Fruit fly (Drosophila melanogaster) whole organism, embryonic: ENCODE measurements around the gene srl.

Experiments used
- Ada2b ChIP-seq: fragments of 200-800 bp; sonication (Bioruptor generic); IDR thresholded peaks from 2 replicates; pipeline ENCODE4 v1.3.6; 2022; ENCODE audit warnings: missing biosample characterization, missing genetic modification characterization
- Awh ChIP-seq: fragments of 200-800 bp; sonication (Bioruptor generic); IDR thresholded peaks from 2 replicates; pipeline ENCODE4, ENCODE4 v1.3.6; 2022; ENCODE audit warnings: missing biosample characterization, missing genetic modification characterization
- Bdp1 ChIP-seq: fragments of 200-800 bp; sonication (Bioruptor generic); optimal IDR thresholded peaks from 3 replicates; lab custom pipeline; 2016; ENCODE audit warnings: missing biosample characterization, missing genetic modification characterization
- CG10979 ChIP-seq: fragments of 200-800 bp; sonication (Bioruptor generic); optimal IDR thresholded peaks from 2 replicates; lab custom pipeline; 2018; ENCODE audit warnings: missing biosample characterization, mild to moderate bottlenecking, missing genetic modification characterization, moderate library complexity
- CG12744 ChIP-seq: fragments of 200-800 bp; sonication (Bioruptor generic); optimal IDR thresholded peaks from 2 replicates; lab custom pipeline; 2016; ENCODE audit warnings: missing biosample characterization, missing genetic modification characterization
- CG13894 ChIP-seq: fragments of 200-800 bp; sonication (Bioruptor generic); optimal IDR thresholded peaks from 3 replicates; lab custom pipeline; 2018; ENCODE audit warnings: missing biosample characterization, mild to moderate bottlenecking, missing genetic modification characterization, moderate library complexity
- CG14667 ChIP-seq: fragments of 200-800 bp; sonication (Bioruptor generic); IDR thresholded peaks from 2 replicates; pipeline ENCODE4 v1.3.6; 2022; ENCODE audit warnings: missing biosample characterization, missing genetic modification characterization
- CG15073 ChIP-seq: fragments of 200-800 bp; sonication (Bioruptor generic); optimal IDR thresholded peaks from 2 replicates; lab custom pipeline; 2016; ENCODE audit warnings: missing biosample characterization, missing genetic modification characterization
- CG1529 ChIP-seq: fragments of 200-800 bp; sonication (Bioruptor generic); optimal IDR thresholded peaks from 3 replicates; lab custom pipeline; 2018; ENCODE audit warnings: missing biosample characterization, missing genetic modification characterization
- CG17328 ChIP-seq: fragments of 200-800 bp; sonication (Bioruptor generic); IDR thresholded peaks from 2 replicates; pipeline ENCODE4 v1.3.6; 2022; ENCODE audit warnings: missing biosample characterization, missing genetic modification characterization
- CG1792 ChIP-seq: fragments of 200-800 bp; sonication (Bioruptor generic); optimal IDR thresholded peaks from 2 replicates; lab custom pipeline; 2016; ENCODE audit warnings: missing biosample characterization, missing genetic modification characterization
- CG18599 ChIP-seq: fragments of 200-800 bp; sonication (Bioruptor generic); optimal IDR thresholded peaks from 3 replicates; lab custom pipeline; 2017; ENCODE audit warnings: missing biosample characterization, missing genetic modification characterization, mild to moderate bottlenecking, moderate library complexity, missing genetic modification reagents
- CG2712 ChIP-seq: fragments of 200-800 bp; optimal IDR thresholded peaks from 3 replicates; lab custom pipeline; 2019; ENCODE audit warnings: missing biosample characterization, mild to moderate bottlenecking, missing genetic modification characterization, moderate library complexity
- CG30020 ChIP-seq: fragments of 200-800 bp; optimal IDR thresholded peaks from 2 replicates; lab custom pipeline; 2019; ENCODE audit warnings: missing biosample characterization, mild to moderate bottlenecking, missing genetic modification characterization, moderate library complexity
- CG31224 ChIP-seq: fragments of 200-800 bp; sonication (Bioruptor generic); IDR thresholded peaks from 2 replicates; pipeline ENCODE4 v1.3.6; 2022; ENCODE audit warnings: missing biosample characterization, missing genetic modification characterization
- CG34422 ChIP-seq: fragments of 200-800 bp; sonication (Bioruptor generic); IDR thresholded peaks from 3 replicates; pipeline ENCODE4 v1.3.6; 2022; ENCODE audit warnings: missing biosample characterization, missing genetic modification characterization
- CG4424 ChIP-seq: fragments of 200-800 bp; sonication (Bioruptor generic); optimal IDR thresholded peaks from 3 replicates; lab custom pipeline; 2016; ENCODE audit warnings: missing biosample characterization, missing genetic modification characterization
- CG4707 ChIP-seq: fragments of 200-800 bp; sonication (Bioruptor generic); optimal IDR thresholded peaks from 2 replicates; lab custom pipeline; 2018; ENCODE audit warnings: missing biosample characterization, mild to moderate bottlenecking, missing genetic modification characterization, moderate library complexity
- CG6254 ChIP-seq: fragments of 200-800 bp; sonication (Bioruptor generic); optimal IDR thresholded peaks from 3 replicates; lab custom pipeline; 2017; ENCODE audit warnings: mild to moderate bottlenecking, missing biosample characterization, missing genetic modification reagents, missing genetic modification characterization
- CG8089 ChIP-seq: fragments of 200-800 bp; sonication (Bioruptor generic); optimal IDR thresholded peaks from 3 replicates; lab custom pipeline; 2016; ENCODE audit warnings: missing biosample characterization, missing genetic modification characterization
- CG8281 ChIP-seq: fragments of 200-800 bp; sonication (Bioruptor generic); optimal IDR thresholded peaks from 2 replicates; lab custom pipeline; 2018; ENCODE audit warnings: missing biosample characterization, mild to moderate bottlenecking, missing genetic modification characterization, moderate library complexity
- CG9797 ChIP-seq: fragments of 200-800 bp; sonication (Bioruptor generic); optimal IDR thresholded peaks from 3 replicates; lab custom pipeline; 2018; ENCODE audit warnings: missing biosample characterization, mild to moderate bottlenecking, missing genetic modification characterization
- Chrac-16 ChIP-seq: fragments of 200-800 bp; sonication (Bioruptor generic); optimal IDR thresholded peaks from 3 replicates; lab custom pipeline; 2016; ENCODE audit warnings: missing biosample characterization, missing genetic modification characterization
- Deaf1 ChIP-seq: fragments of 200-800 bp; optimal IDR thresholded peaks from 3 replicates; lab custom pipeline; 2019; ENCODE audit warnings: missing biosample characterization, mild to moderate bottlenecking, missing genetic modification characterization, moderate library complexity
- Dip2 ChIP-seq: fragments of 200-800 bp; sonication (Bioruptor generic); IDR thresholded peaks from 2 replicates; pipeline ENCODE4 v1.3.6; 2022; ENCODE audit warnings: missing biosample characterization, missing genetic modification characterization
- Fer2 ChIP-seq: fragments of 200-800 bp; sonication (Bioruptor generic); optimal IDR thresholded peaks from 2 replicates; lab custom pipeline; 2018; ENCODE audit warnings: missing biosample characterization, mild to moderate bottlenecking, missing genetic modification characterization, moderate library complexity
- Gsc ChIP-seq: fragments of 200-800 bp; sonication (Bioruptor generic); IDR thresholded peaks from 2 replicates; pipeline ENCODE4 v1.3.6; 2022; ENCODE audit warnings: missing biosample characterization, missing genetic modification characterization
- HLH3B ChIP-seq: fragments of 200-800 bp; sonication (Bioruptor generic); IDR thresholded peaks from 2 replicates; pipeline ENCODE4 v1.3.6; 2022; ENCODE audit warnings: missing biosample characterization, missing genetic modification characterization
- Hey ChIP-seq: fragments of 200-800 bp; sonication (Bioruptor generic); optimal IDR thresholded peaks from 3 replicates; lab custom pipeline; 2018; ENCODE audit warnings: missing biosample characterization, mild to moderate bottlenecking, missing genetic modification characterization
- Lhr ChIP-seq: fragments of 200-800 bp; sonication (Bioruptor generic); optimal IDR thresholded peaks from 3 replicates; lab custom pipeline; 2017; ENCODE audit warnings: mild to moderate bottlenecking, missing biosample characterization, missing genetic modification reagents, missing genetic modification characterization
- Scr ChIP-seq: fragments of 200-800 bp; sonication (Bioruptor generic); IDR thresholded peaks from 2 replicates; pipeline ENCODE4 v1.3.6; 2022; ENCODE audit warnings: missing biosample characterization, missing genetic modification characterization; ENCODE audit not compliant: partially characterized antibody
- Usf ChIP-seq: fragments of 200-800 bp; sonication (Bioruptor generic); optimal IDR thresholded peaks from 2 replicates; lab custom pipeline; 2017; ENCODE audit warnings: missing genotype, missing biosample characterization, missing genetic modification characterization
- ase ChIP-seq: fragments of 200-800 bp; sonication (Bioruptor generic); IDR thresholded peaks from 3 replicates; pipeline ENCODE4 v1.3.6; 2022; ENCODE audit warnings: missing biosample characterization, missing genetic modification characterization
- chm ChIP-seq: fragments of 200-800 bp; sonication (Bioruptor generic); IDR thresholded peaks from 2 replicates; pipeline ENCODE4 v1.3.6; 2022; ENCODE audit warnings: missing biosample characterization, missing genetic modification characterization
- dmrt11E ChIP-seq: fragments of 200-800 bp; sonication (Bioruptor generic); optimal IDR thresholded peaks from 3 replicates; lab custom pipeline; 2018; ENCODE audit warnings: missing biosample characterization, mild to moderate bottlenecking, missing genetic modification characterization, moderate library complexity
- ftz-f1 ChIP-seq: fragments of 200-800 bp; sonication (Bioruptor generic); optimal IDR thresholded peaks from 2 replicates; lab custom pipeline; 2016; ENCODE audit warnings: missing biosample characterization, missing genetic modification characterization
- grn ChIP-seq: fragments of 200-800 bp; sonication (Bioruptor generic); optimal IDR thresholded peaks from 3 replicates; lab custom pipeline; 2017; ENCODE audit warnings: missing biosample characterization, missing genetic modification characterization
- her ChIP-seq: fragments of 200-800 bp; sonication (Bioruptor generic); optimal IDR thresholded peaks from 2 replicates; lab custom pipeline; 2016; ENCODE audit warnings: missing biosample characterization, missing genetic modification characterization
- insv ChIP-seq, 2 experiments: fragments of 200-800 bp; sonication (Bioruptor generic); optimal IDR thresholded peaks; 3 replicates each; lab custom pipeline; 2016 to 2018; ENCODE audit warnings: missing biosample characterization in 2 of 2, missing genetic modification characterization in 2 of 2
- jing ChIP-seq: fragments of 200-800 bp; sonication (Bioruptor generic); optimal IDR thresholded peaks from 2 replicates; lab custom pipeline; 2018; ENCODE audit warnings: missing biosample characterization, mild to moderate bottlenecking, missing genetic modification characterization
- nmo ChIP-seq: fragments of 200-800 bp; sonication (Bioruptor generic); optimal IDR thresholded peaks from 2 replicates; lab custom pipeline; 2018; ENCODE audit warnings: missing biosample characterization, mild to moderate bottlenecking, missing genetic modification characterization, moderate library complexity
- nom ChIP-seq: fragments of 200-800 bp; sonication (Bioruptor generic); optimal IDR thresholded peaks from 2 replicates; lab custom pipeline; 2017; ENCODE audit warnings: missing biosample characterization, missing genetic modification characterization, mild to moderate bottlenecking, moderate library complexity, missing genetic modification reagents
- onecut ChIP-seq: fragments of 200-800 bp; sonication (Bioruptor generic); IDR thresholded peaks from 2 replicates; pipeline ENCODE4 v1.3.6; 2022; ENCODE audit warnings: missing biosample characterization, missing genetic modification characterization
- p53 ChIP-seq: fragments of 200-800 bp; sonication (Bioruptor generic); optimal IDR thresholded peaks from 2 replicates; lab custom pipeline; 2016; ENCODE audit warnings: missing biosample characterization, missing genetic modification characterization
- pfk ChIP-seq: fragments of 200-800 bp; sonication (Bioruptor generic); optimal IDR thresholded peaks from 2 replicates; lab custom pipeline; 2018; ENCODE audit warnings: missing biosample characterization, mild to moderate bottlenecking, missing genetic modification characterization, moderate library complexity
- slp2 ChIP-seq: fragments of 200-800 bp; sonication (Bioruptor generic); optimal IDR thresholded peaks from 2 replicates; lab custom pipeline; 2016; ENCODE audit warnings: missing biosample characterization, missing genetic modification characterization
- sna ChIP-seq: fragments of 200-800 bp; sonication (Bioruptor generic); IDR thresholded peaks from 2 replicates; pipeline ENCODE4 v1.3.6; 2022; ENCODE audit warnings: missing biosample characterization, missing genetic modification characterization; ENCODE audit not compliant: partially characterized antibody
- tap ChIP-seq: fragments of 200-800 bp; optimal IDR thresholded peaks from 3 replicates; lab custom pipeline; 2019; ENCODE audit warnings: missing biosample characterization, mild to moderate bottlenecking, missing genetic modification characterization, moderate library complexity
- trem ChIP-seq: fragments of 200-800 bp; optimal IDR thresholded peaks from 3 replicates; lab custom pipeline; 2019; ENCODE audit warnings: missing biosample characterization, mild to moderate bottlenecking, missing genetic modification characterization, moderate library complexity
- wdn ChIP-seq: fragments of 200-800 bp; sonication (Bioruptor generic); IDR thresholded peaks from 2 replicates; pipeline ENCODE4 v1.3.6; 2022; ENCODE audit warnings: missing biosample characterization, missing genetic modification characterization

Gene srl

dm6 chr3R:4433441-4434077, 4.4 kb upstream of the srl start, which contains the start of the genes eIF3a and CG1074 (continued):
- TF ChIP-seq CG6254 (GFP tag; lab: Kevin White, UChicago) (no peak), Awh (GFP tag; lab: Robert Waterston, UW) (peak; percentile 32; the same call in 1 of the 2 replicates), CG18599 (GFP tag; lab: Kevin White, UChicago) (no peak), Usf (GFP tag; lab: Kevin White, UChicago) (no peak), CG13894 (tag; lab: Kevin White, UChicago) (peak; percentile 82), CG4707 (no peak), CG4424 (GFP tag; lab: Kevin White, UChicago) (peak; percentile 48), Deaf1 (tag; lab: Kevin White, UChicago) (peak; percentile 71), ase (GFP tag; lab: Robert Waterston, UW) (peak; percentile 48; the same call in 1 of the 3 replicates), sna (GFP tag; lab: Robert Waterston, UW) (peak; percentile 93), trem (tag; lab: Kevin White, UChicago) (peak; percentile 83), pfk (GFP tag; lab: Kevin White, UChicago) (peak; percentile 72), CG8089 (GFP tag; lab: Kevin White, UChicago) (peak; percentile 73), jing (no peak), HLH3B (GFP tag; lab: Robert Waterston, UW) (no peak), CG34422 (GFP tag; lab: Robert Waterston, UW) (peak; percentile 90; the same call in 2 of the 3 replicates), CG17328 (peak; percentile 50; the same call in 1 of the 2 replicates), CG9797 (peak; percentile 73), CG12744 (GFP tag; lab: Kevin White, UChicago) (peak; percentile 54), Chrac-16 (GFP tag; lab: Kevin White, UChicago) (peak; percentile 27), ftz-f1 (GFP tag; lab: Kevin White, UChicago) (peak; percentile 65), Scr (peak; percentile 97), Ada2b (GFP tag; lab: Robert Waterston, UW) (peak; percentile 48), Dip2 (no peak), her (peak; percentile 66), CG8281 (tag; lab: Kevin White, UChicago) (no peak), wdn (GFP tag; lab: Robert Waterston, UW) (no peak), CG10979 (tag; lab: Kevin White, UChicago) (peak; percentile 56), Gsc (GFP tag; lab: Robert Waterston, UW) (no peak), CG1529 (no peak), slp2 (peak; percentile 35), onecut (GFP tag; lab: Robert Waterston, UW) (peak; percentile 65), p53 (GFP tag; lab: Kevin White, UChicago) (peak; percentile 80), chm (peak; percentile 83), insv (GFP tag; optimal IDR thresholded peaks at IDR 0.05; lab: Kevin White, UChicago) (peak in 1 of 2 experiments; percentile 60), nmo (GFP tag; lab: Kevin White, UChicago) (peak; percentile 77), grn (GFP tag; lab: Kevin White, UChicago) (no peak), dmrt11E (tag; lab: Kevin White, UChicago) (peak; percentile 35), Hey (tag; lab: Kevin White, UChicago) (no peak), Fer2 (tag; lab: Kevin White, UChicago) (peak; percentile 33), Bdp1 (GFP tag; lab: Kevin White, UChicago) (peak; percentile 50), CG2712 (tag; lab: Kevin White, UChicago) (peak; percentile 69), Lhr (GFP tag; lab: Kevin White, UChicago) (peak; percentile 68), CG1792 (GFP tag; lab: Kevin White, UChicago) (peak; percentile 69), CG15073 (no peak), CG31224 (GFP tag; lab: Robert Waterston, UW) (no peak), CG30020 (tag; lab: Kevin White, UChicago) (peak; percentile 80), nom (GFP tag; lab: Kevin White, UChicago) (peak; percentile 83), tap (tag; lab: Kevin White, UChicago) (no peak), CG14667 (GFP tag; lab: Robert Waterston, UW) (0 out of 2 replicates have a peak, but pooled peaks have one; percentile 23)
